Fruit fly (Drosophila melanogaster): ENCODE data around the gene Axud1.

dm6 chr2L:2394872-2395271, 29.7 kb downstream of the Axud1 start:
- TF ChIP-seq usp (GFP tag; optimal IDR thresholded peaks at IDR 0.05) (no peak), EcR (GFP tag; optimal IDR thresholded peaks at IDR 0.05) (no peak), psq (optimal IDR thresholded peaks at IDR 0.05) (no peak), pan (optimal IDR thresholded peaks at IDR 0.05) (no peak)

Measured in whole organism.